Fruit fly (Drosophila melanogaster) whole organism, prepupa: ENCODE results near the gene CG42658.

Experiments used
- CG10631 ChIP-seq: fragments of 200-800 bp; sonication (Bioruptor generic); optimal IDR thresholded peaks from 2 replicates; lab custom pipeline; 2016; ENCODE audit warnings: missing biosample characterization, missing genetic modification characterization
- CG10669 ChIP-seq: fragments of 200-800 bp; sonication (Bioruptor generic); optimal IDR thresholded peaks from 3 replicates; lab custom pipeline; 2018; ENCODE audit warnings: missing biosample characterization, mild to moderate bottlenecking, missing genetic modification characterization, moderate library complexity
- CG11294 ChIP-seq: fragments of 200-800 bp; sonication (Bioruptor generic); IDR thresholded peaks from 2 replicates; pipeline ENCODE4 v1.3.6; 2022; ENCODE audit warnings: missing biosample characterization, missing genetic modification characterization
- CG11762 ChIP-seq: fragments of 200-800 bp; sonication (Bioruptor generic); optimal IDR thresholded peaks from 3 replicates; lab custom pipeline; 2016; ENCODE audit warnings: missing biosample characterization, missing genetic modification characterization; ENCODE audit not compliant: insufficient read depth
- CG16779 ChIP-seq: fragments of 200-800 bp; sonication (Bioruptor generic); optimal IDR thresholded peaks from 3 replicates; lab custom pipeline; 2017; ENCODE audit warnings: missing biosample characterization, mild to moderate bottlenecking, missing genetic modification characterization
- CG3032 ChIP-seq: fragments of 200-800 bp; optimal IDR thresholded peaks from 2 replicates; lab custom pipeline; 2019; ENCODE audit warnings: missing biosample characterization, mild to moderate bottlenecking, missing genetic modification characterization, moderate library complexity
- CG31627 ChIP-seq: fragments of 200-800 bp; sonication (Bioruptor generic); optimal IDR thresholded peaks from 3 replicates; lab custom pipeline; 2016; ENCODE audit warnings: missing biosample characterization, missing genetic modification characterization
- CG32006 ChIP-seq: fragments of 200-800 bp; sonication (Bioruptor generic); optimal IDR thresholded peaks from 3 replicates; lab custom pipeline; 2017; ENCODE audit warnings: missing biosample characterization, mild to moderate bottlenecking, missing genetic modification characterization
- CG34406 ChIP-seq: fragments of 200-800 bp; sonication (Bioruptor generic); optimal IDR thresholded peaks from 3 replicates; lab custom pipeline; 2016; ENCODE audit warnings: missing biosample characterization, missing genetic modification characterization
- CG4318 ChIP-seq: fragments of 200-800 bp; sonication (Bioruptor generic); optimal IDR thresholded peaks from 3 replicates; lab custom pipeline; 2017; ENCODE audit warnings: missing biosample characterization, mild to moderate bottlenecking, missing genetic modification characterization
- CG6163 ChIP-seq: fragments of 200-800 bp; sonication (Bioruptor generic); IDR thresholded peaks from 3 replicates; pipeline ENCODE4 v1.3.6; 2022; ENCODE audit warnings: missing biosample characterization, missing genetic modification characterization
- CG6276 ChIP-seq: fragments of 200-800 bp; sonication (Bioruptor generic); optimal IDR thresholded peaks from 2 replicates; lab custom pipeline; 2017; ENCODE audit warnings: missing biosample characterization, mild to moderate bottlenecking, missing genetic modification characterization
- CG6792 ChIP-seq: fragments of 200-800 bp; sonication (Bioruptor generic); optimal IDR thresholded peaks from 3 replicates; lab custom pipeline; 2016; ENCODE audit warnings: missing biosample characterization, missing genetic modification characterization
- CG6808 ChIP-seq: fragments of 200-800 bp; sonication (Bioruptor generic); optimal IDR thresholded peaks from 3 replicates; lab custom pipeline; 2017; ENCODE audit warnings: missing biosample characterization, missing genetic modification characterization, mild to moderate bottlenecking, moderate library complexity, missing genetic modification reagents
- CG6854 ChIP-seq: fragments of 200-800 bp; sonication (Bioruptor generic); optimal IDR thresholded peaks from 2 replicates; lab custom pipeline; 2017; ENCODE audit warnings: missing biosample characterization, mild to moderate bottlenecking, missing genetic modification characterization
- CG7368 ChIP-seq: fragments of 200-800 bp; sonication (Bioruptor generic); optimal IDR thresholded peaks from 3 replicates; lab custom pipeline; 2016; ENCODE audit warnings: missing biosample characterization, missing genetic modification characterization
- CG8119 ChIP-seq: fragments of 200-800 bp; sonication (Bioruptor generic); IDR thresholded peaks from 3 replicates; pipeline ENCODE4 v1.3.6; 2022; ENCODE audit warnings: missing biosample characterization, missing genetic modification characterization
- CG8632 ChIP-seq: fragments of 200-800 bp; sonication (Bioruptor generic); optimal IDR thresholded peaks from 3 replicates; lab custom pipeline; 2016; ENCODE audit warnings: missing biosample characterization, missing genetic modification characterization
- Eip78C ChIP-seq: fragments of 200-800 bp; sonication (Bioruptor generic); peaks from one replicate; lab custom pipeline; 2016; ENCODE audit warnings: missing biosample characterization, missing genetic modification characterization
- Ets21C ChIP-seq: fragments of 200-800 bp; sonication (Bioruptor generic); optimal IDR thresholded peaks from 3 replicates; lab custom pipeline; 2016; ENCODE audit warnings: missing biosample characterization, missing genetic modification characterization
- Gug ChIP-seq: fragments of 200-800 bp; sonication (Bioruptor generic); IDR thresholded peaks from 2 replicates; pipeline ENCODE4 v1.3.6; 2022; ENCODE audit warnings: missing biosample characterization, missing genetic modification characterization
- Hr38 ChIP-seq: sonication (Bioruptor generic); optimal IDR thresholded peaks from 2 replicates; lab custom pipeline; 2016; ENCODE audit warnings: missing biosample characterization, missing genetic modification characterization
- Hr39 ChIP-seq: fragments of 200-800 bp; sonication (Bioruptor generic); optimal IDR thresholded peaks from 2 replicates; lab custom pipeline; 2016; ENCODE audit warnings: missing biosample characterization, missing genetic modification characterization
- Met ChIP-seq: fragments of 200-800 bp; sonication (Bioruptor generic); optimal IDR thresholded peaks from 3 replicates; lab custom pipeline; 2016; ENCODE audit warnings: missing biosample characterization, missing genetic modification characterization
- OdsH ChIP-seq: fragments of 200-800 bp; sonication (Bioruptor generic); optimal IDR thresholded peaks from 3 replicates; lab custom pipeline; 2016; ENCODE audit warnings: missing biosample characterization, missing genetic modification characterization
- Smox ChIP-seq: fragments of 200-800 bp; sonication (Bioruptor generic); optimal IDR thresholded peaks from 3 replicates; lab custom pipeline; 2016; ENCODE audit warnings: missing biosample characterization, missing genetic modification characterization
- Sox102F ChIP-seq: fragments of 200-800 bp; sonication (Bioruptor generic); optimal IDR thresholded peaks from 2 replicates; lab custom pipeline; 2016; ENCODE audit warnings: missing biosample characterization, mild to moderate bottlenecking, missing genetic modification characterization
- achi ChIP-seq: fragments of 200-800 bp; sonication (Bioruptor generic); optimal IDR thresholded peaks from 3 replicates; lab custom pipeline; 2016; ENCODE audit warnings: missing biosample characterization, missing genetic modification characterization
- acj6 ChIP-seq: fragments of 200-800 bp; sonication (Bioruptor generic); optimal IDR thresholded peaks from 3 replicates; lab custom pipeline; 2016; ENCODE audit warnings: missing biosample characterization, missing genetic modification characterization
- cyc ChIP-seq: fragments of 200-800 bp; sonication (Bioruptor generic); optimal IDR thresholded peaks from 3 replicates; lab custom pipeline; 2016; ENCODE audit warnings: missing biosample characterization, missing genetic modification characterization
- dac ChIP-seq: fragments of 200-800 bp; sonication (Bioruptor generic); optimal IDR thresholded peaks from 2 replicates; lab custom pipeline; 2017; ENCODE audit warnings: missing biosample characterization, mild to moderate bottlenecking, missing genetic modification characterization
- dsx ChIP-seq: fragments of 200-800 bp; optimal IDR thresholded peaks from 3 replicates; lab custom pipeline; 2019; ENCODE audit warnings: missing biosample characterization, mild to moderate bottlenecking, missing genetic modification characterization, moderate library complexity; ENCODE audit not compliant: poor library complexity, severe bottlenecking
- fd59A ChIP-seq: fragments of 200-800 bp; sonication (Bioruptor generic); optimal IDR thresholded peaks from 2 replicates; lab custom pipeline; 2017; ENCODE audit warnings: missing biosample characterization, mild to moderate bottlenecking, missing genetic modification characterization, missing genetic modification reagents
- net ChIP-seq: fragments of 200-800 bp; sonication (Bioruptor generic); optimal IDR thresholded peaks from 3 replicates; lab custom pipeline; 2016; ENCODE audit warnings: missing biosample characterization, missing genetic modification characterization
- salr ChIP-seq, 2 experiments: fragments of 200-800 bp; sonication (Bioruptor generic); optimal IDR thresholded peaks; 3 replicates each; lab custom pipeline; 2016 to 2018; ENCODE audit warnings: missing biosample characterization in 2 of 2, missing genetic modification characterization in 2 of 2, mild to moderate bottlenecking in 1 of 2
- spab ChIP-seq: fragments of 200-800 bp; sonication (Bioruptor generic); optimal IDR thresholded peaks from 2 replicates; lab custom pipeline; 2017; ENCODE audit warnings: missing biosample characterization, mild to moderate bottlenecking, missing genetic modification characterization, missing genetic modification reagents
- ss ChIP-seq, 2 experiments: fragments of 200-800 bp; sonication (Bioruptor generic); optimal IDR thresholded peaks; 2 replicates in 1 of 2; 3 replicates in 1 of 2; lab custom pipeline; 2017 to 2018; ENCODE audit warnings: mild to moderate bottlenecking in 2 of 2, missing biosample characterization in 2 of 2, missing genetic modification characterization in 2 of 2, moderate library complexity in 1 of 2
- topi ChIP-seq: fragments of 200-800 bp; sonication (Bioruptor generic); optimal IDR thresholded peaks from 3 replicates; lab custom pipeline; 2016; ENCODE audit warnings: missing biosample characterization, missing genetic modification characterization

CG42658 gene

dm6 chr2L:2287807-2288206, at the start of gene CG42658:
CG42658 (minus strand) TSS chr2L:2287907.
- TF ChIP-seq spab (no peak), dac (no peak), Hr39 (GFP tag; lab: Kevin White, UChicago) (no peak), salr (GFP tag; optimal IDR thresholded peaks at IDR 0.05; lab: Kevin White, UChicago) (no peak)

- no peak for TF ChIP-seq Ets21C (GFP tag; lab: Kevin White, UChicago)
- no peak for TF ChIP-seq cyc
- TF ChIP-seq CG6792 (GFP tag; lab: Kevin White, UChicago), result no peak
- peak; percentile 6 for TF ChIP-seq CG32006 (GFP tag; lab: Kevin White, UChicago)
- no peak for TF ChIP-seq Gug (GFP tag; lab: Robert Waterston, UW)
Measured at dm6 chr2L:2314165-2314564, 26.5 kb upstream of the CG42658 start.

DNA sequence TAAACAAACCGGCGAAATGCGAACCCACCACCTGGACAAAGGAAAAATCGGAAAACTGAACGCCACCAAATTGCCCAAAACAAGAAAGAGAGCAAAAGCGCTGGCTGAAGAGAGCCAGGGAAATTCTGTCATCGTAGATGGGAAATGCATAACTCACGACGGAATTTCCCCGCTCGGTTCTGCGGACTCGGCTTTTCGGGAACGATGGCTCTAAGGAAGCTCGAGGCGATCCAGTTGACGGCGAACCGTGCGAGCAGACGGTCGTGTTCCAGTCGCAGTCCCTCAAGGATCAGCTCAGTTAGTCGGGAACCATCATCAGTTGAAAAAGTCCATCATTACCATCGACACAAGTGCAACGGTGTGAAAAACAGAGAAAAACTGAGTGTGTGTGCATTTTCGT, 23.7 kb upstream of the CG42658 start, which contains the start of gene eys:
TSS of gene eys (plus strand) at position 232 of the 400 bp plus-strand sequence.
- TF ChIP-seq CG11762 (GFP tag; lab: Kevin White, UChicago), result no peak
- TF ChIP-seq dac, result no peak
- TF ChIP-seq ss (GFP tag; optimal IDR thresholded peaks at IDR 0.05; lab: Kevin White, UChicago), result no peak
- no peak for TF ChIP-seq CG8632 (GFP tag; lab: Kevin White, UChicago)
- no peak for TF ChIP-seq acj6 (GFP tag; lab: Kevin White, UChicago)
- no peak for TF ChIP-seq net
- TF ChIP-seq CG10669 (GFP tag; lab: Kevin White, UChicago), result no peak
- no peak for TF ChIP-seq Smox (GFP tag; lab: Kevin White, UChicago)
- no peak for TF ChIP-seq topi
- no peak for TF ChIP-seq CG6854 (GFP tag; lab: Kevin White, UChicago)
- TF ChIP-seq CG6163 (GFP tag; lab: Robert Waterston, UW), result no peak
- TF ChIP-seq CG34406 (GFP tag; lab: Kevin White, UChicago), result no peak
- TF ChIP-seq Met (GFP tag; lab: Kevin White, UChicago), result no peak
- TF ChIP-seq CG7368 (GFP tag; lab: Kevin White, UChicago), result no peak
- no peak for TF ChIP-seq achi (GFP tag; lab: Kevin White, UChicago)

- TF ChIP-seq CG7368 (GFP tag; lab: Kevin White, UChicago) (no peak), CG4318 (GFP tag; lab: Kevin White, UChicago) (no peak), Hr38 (GFP tag; lab: Kevin White, UChicago) (no peak), Sox102F (GFP tag; lab: Kevin White, UChicago) (no peak), cyc (no peak), Smox (GFP tag; lab: Kevin White, UChicago) (no peak), dsx (GFP tag; lab: Kevin White, UChicago) (no peak), CG3032 (tag; lab: Kevin White, UChicago) (no peak), CG10631 (GFP tag; lab: Kevin White, UChicago) (no peak)
Measured at dm6 chr2L:2307648-2308047, 19.9 kb upstream of the CG42658 start, which contains the start of gene CG16995. CG16995 (plus strand) TSS chr2L:2307948.

DNA sequence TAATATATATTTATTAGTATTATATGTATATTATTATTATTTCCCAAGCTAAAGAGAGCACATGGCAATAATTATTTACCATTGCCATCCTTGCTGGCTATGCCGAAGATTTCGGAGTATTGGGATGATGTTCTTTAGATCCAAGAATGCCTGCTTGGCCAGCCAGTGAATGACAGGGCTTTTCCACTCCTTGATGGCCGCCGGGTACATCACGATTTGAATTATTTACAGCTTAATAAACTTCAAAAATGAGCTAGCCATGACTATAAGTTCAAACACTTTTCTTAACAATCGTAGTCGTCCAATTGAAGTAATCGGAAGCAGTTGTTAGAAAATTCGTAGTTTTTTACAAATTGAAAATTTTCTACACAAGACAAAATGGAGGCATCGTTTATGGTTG, 12.1 kb upstream of the CG42658 start, which contains the start of gene CG31949:
TSS of gene CG31949 (plus strand) at position 301 of the 400 bp plus-strand sequence.
- TF ChIP-seq CG11294 (GFP tag; lab: Robert Waterston, UW), result no peak

DNA sequence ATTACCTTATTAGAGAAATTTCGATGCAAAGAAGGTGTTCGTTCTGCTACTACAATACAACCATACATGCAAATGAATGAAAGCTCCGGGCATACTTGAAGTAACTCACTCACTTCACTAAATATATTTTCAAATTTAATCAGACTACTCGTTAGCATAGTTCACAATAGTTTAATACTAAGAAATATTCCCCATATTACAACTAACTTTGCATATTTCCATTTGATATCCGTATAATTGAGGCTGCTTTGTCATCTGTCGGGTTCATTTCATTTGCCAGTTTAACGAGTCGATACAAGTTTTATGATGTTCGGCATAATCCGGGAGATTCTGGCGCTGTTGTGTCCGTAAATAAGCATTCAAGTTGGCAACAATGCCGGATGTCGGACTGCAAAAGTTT, 2.9 kb upstream of the CG42658 start, which contains the start of gene robl22E:
TSS of gene robl22E (minus strand) at position 101 of the 400 bp plus-strand sequence.
- TF ChIP-seq fd59A (GFP tag; lab: Kevin White, UChicago), result no peak
- no peak for TF ChIP-seq topi
- TF ChIP-seq CG16779 (tag; lab: Kevin White, UChicago), result no peak
- no peak for TF ChIP-seq CG31627 (GFP tag; lab: Kevin White, UChicago)
- TF ChIP-seq CG32006 (GFP tag; lab: Kevin White, UChicago), result no peak
- TF ChIP-seq CG8119, result no peak
- no peak for TF ChIP-seq Eip78C (GFP tag; lab: Kevin White, UChicago)
- TF ChIP-seq CG34406 (GFP tag; lab: Kevin White, UChicago), result no peak
- no peak for TF ChIP-seq CG6808 (GFP tag; lab: Kevin White, UChicago)
- TF ChIP-seq CG6792 (GFP tag; lab: Kevin White, UChicago), result no peak
- no peak for TF ChIP-seq OdsH (GFP tag; lab: Kevin White, UChicago)
- no peak for TF ChIP-seq CG6276 (GFP tag; lab: Kevin White, UChicago)
- no peak for TF ChIP-seq CG7368 (GFP tag; lab: Kevin White, UChicago)
- TF ChIP-seq salr (GFP tag; optimal IDR thresholded peaks at IDR 0.05; lab: Kevin White, UChicago), result no peak
